Fruit fly (Drosophila melanogaster): ENCODE data around the gene Prosalpha4.

DNA sequence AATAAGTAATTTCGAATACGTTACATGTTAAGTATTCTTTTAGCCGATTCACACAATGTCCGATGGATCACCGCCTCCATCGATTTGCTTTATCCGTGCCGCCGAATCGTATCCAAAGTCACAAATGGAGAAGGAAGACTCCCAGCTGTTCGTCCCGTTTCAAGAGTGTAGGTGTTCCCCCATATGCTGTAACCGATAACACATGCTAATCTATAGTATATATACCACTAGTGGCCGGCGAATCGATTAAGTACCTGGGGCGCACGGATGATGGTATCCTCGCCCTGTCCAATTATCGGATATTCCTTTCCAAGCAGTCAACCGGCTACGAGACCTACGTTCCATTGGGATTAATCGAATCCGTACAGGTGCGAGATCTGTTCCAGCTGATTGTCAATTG is 21.5 kb downstream of the Prosalpha4 start, which contains the start of gene ERp44:
- TF ChIP-seq OdsH (GFP tag; optimal IDR thresholded peaks at IDR 0.05) = no peak
- no peak for TF ChIP-seq Gug (GFP tag; IDR thresholded peaks at IDR 0.05)
- TF ChIP-seq net (GFP tag; optimal IDR thresholded peaks at IDR 0.05) = no peak

Measured in whole organism, prepupa.